Worm (Caenorhabditis elegans): Measurements from ENCODE around the gene fut-2.

DNA sequence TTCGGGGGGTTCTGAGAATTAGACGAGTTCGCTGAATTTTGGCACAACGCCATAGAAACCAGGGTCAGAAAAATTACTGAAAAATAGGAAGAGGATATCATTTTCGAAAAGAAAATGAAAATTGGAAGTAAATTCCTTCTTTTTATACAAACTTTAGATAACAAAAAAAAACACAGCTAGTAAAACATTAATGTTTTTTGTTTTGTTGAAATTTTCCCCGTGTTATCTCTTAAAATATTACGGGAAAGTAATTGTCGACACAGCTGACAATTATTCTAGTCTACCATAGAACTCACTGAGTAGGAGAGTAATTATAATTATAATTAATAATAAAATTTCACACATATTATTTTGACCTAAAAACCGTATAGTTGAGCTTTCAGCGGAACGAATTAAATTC, 16.6 kb downstream of the fut-2 start, which contains the start of gene spp-26:
- TF ChIP-seq unc-62 (GFP tag; optimal IDR thresholded peaks at IDR 0.05 in 1 of 2) (no peak), unc-62 (tag; optimal IDR thresholded peaks at IDR 0.05) (no peak), nhr-76 (tag; optimal IDR thresholded peaks at IDR 0.05) (no peak), zip-2 (tag; optimal IDR thresholded peaks at IDR 0.05) (no peak), aly-2 (tag; optimal IDR thresholded peaks at IDR 0.05) (no peak)

Measured in whole organism, L4 larva.